Fruit fly (Drosophila melanogaster): ENCODE data around the gene CG14684.

Gene CG14684

dm6 chr3R:10747650-10748049 lies 40.9 kb downstream of the CG14684 start:
- TF ChIP-seq ovo (GFP tag; optimal IDR thresholded peaks at IDR 0.05) (no peak), Hr96 (GFP tag; optimal IDR thresholded peaks at IDR 0.05) (no peak), CG7045 (GFP tag; optimal IDR thresholded peaks at IDR 0.05) (no peak), Mnt (GFP tag; optimal IDR thresholded peaks at IDR 0.05) (no peak), CG14711 (tag; optimal IDR thresholded peaks at IDR 0.05) (no peak), kay (GFP tag; ENCODE audit: borderline replicate concordance) (no peak), cnc (optimal IDR thresholded peaks at IDR 0.05) (no peak), toe (GFP tag; optimal IDR thresholded peaks at IDR 0.05) (no peak)

- no peak for TF ChIP-seq CG33017 (tag; optimal IDR thresholded peaks at IDR 0.05)
- no peak for TF ChIP-seq Clk (GFP tag; optimal IDR thresholded peaks at IDR 0.05)
- no peak for TF ChIP-seq tj (GFP tag; optimal IDR thresholded peaks at IDR 0.05)
- TF ChIP-seq Mnt (GFP tag; optimal IDR thresholded peaks at IDR 0.05) = no peak
Measured at dm6 chr3R:10751061-10751460, 44.3 kb downstream of the CG14684 start, which contains the start of gene TkR86C. Gene TkR86C (minus strand): TSS chr3R:10751228.

- TF ChIP-seq CG1620 (GFP tag; optimal IDR thresholded peaks at IDR 0.05) = no peak
- no peak for TF ChIP-seq CG11617 (GFP tag; optimal IDR thresholded peaks at IDR 0.05)
- TF ChIP-seq CG7101 (tag; optimal IDR thresholded peaks at IDR 0.05) = no peak
- TF ChIP-seq CG12768 (GFP tag; optimal IDR thresholded peaks at IDR 0.05) = no peak
- TF ChIP-seq tj (GFP tag; optimal IDR thresholded peaks at IDR 0.05) = no peak
- no peak for TF ChIP-seq CG5204 (GFP tag; optimal IDR thresholded peaks at IDR 0.05)
- no peak for TF ChIP-seq bab1 (GFP tag; optimal IDR thresholded peaks at IDR 0.05)
- no peak for TF ChIP-seq Clk (GFP tag; optimal IDR thresholded peaks at IDR 0.05)
- no peak for TF ChIP-seq CG33017 (tag; optimal IDR thresholded peaks at IDR 0.05)
- TF ChIP-seq Hr96 (GFP tag; optimal IDR thresholded peaks at IDR 0.05) = no peak
- no peak for TF ChIP-seq ovo (GFP tag; optimal IDR thresholded peaks at IDR 0.05)
- TF ChIP-seq CG14711 (tag; optimal IDR thresholded peaks at IDR 0.05) = no peak
- no peak for TF ChIP-seq pad (GFP tag; optimal IDR thresholded peaks at IDR 0.05)
- no peak for TF ChIP-seq cnc (optimal IDR thresholded peaks at IDR 0.05)
- TF ChIP-seq toe (GFP tag; optimal IDR thresholded peaks at IDR 0.05) = no peak
Measured at dm6 chr3R:10755534-10755933, 48.8 kb downstream of the CG14684 start, which contains the start of gene CG14691. Gene CG14691 (minus strand): TSS chr3R:10755634.
